Fruit fly (Drosophila melanogaster): ENCODE data around the gene VAChT.

VAChT gene

DNA sequence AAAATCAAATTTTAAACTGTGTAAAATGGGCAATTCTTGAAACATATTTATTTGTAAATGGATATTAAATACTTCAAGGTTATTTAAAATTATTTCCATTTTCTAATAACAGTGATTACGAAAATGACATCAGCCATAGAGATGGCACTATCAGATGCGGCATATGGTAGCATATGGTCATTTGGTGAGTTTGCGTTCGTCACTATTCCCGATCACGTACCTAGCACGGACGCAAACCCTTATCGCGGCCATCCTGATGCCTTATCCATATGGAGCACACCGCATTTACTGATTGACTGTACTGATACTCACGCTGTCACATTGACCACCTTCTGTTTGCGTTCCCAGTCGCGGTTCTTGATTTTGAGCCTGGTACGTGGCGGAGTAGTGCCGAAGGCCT is 32.8 kb downstream of the VAChT start (continued):
- TF ChIP-seq Abd-B (GFP tag; optimal IDR thresholded peaks at IDR 0.05), result peak; percentile 1
- TF ChIP-seq CG34376 (GFP tag; optimal IDR thresholded peaks at IDR 0.05), result no peak
- TF ChIP-seq tap (tag; optimal IDR thresholded peaks at IDR 0.05), result no peak
- peak; percentile 31; the same call in 1 of the 3 replicates for TF ChIP-seq CG11695 (GFP tag; IDR thresholded peaks at IDR 0.05)
- 0 out of 2 replicates have a peak, but pooled peaks have one; percentile 15 for TF ChIP-seq Atf6 (GFP tag; IDR thresholded peaks at IDR 0.05)
- no peak for TF ChIP-seq CG7271 (tag; optimal IDR thresholded peaks at IDR 0.05)
- peak; percentile 10; the same call in 1 of the 2 replicates for TF ChIP-seq CG8765 (GFP tag; IDR thresholded peaks at IDR 0.05)
- peak; percentile 17; the same call in 1 of the 2 replicates for TF ChIP-seq CG14441 (GFP tag; IDR thresholded peaks at IDR 0.05)
- TF ChIP-seq Oli (tag; optimal IDR thresholded peaks at IDR 0.05), result no peak
- TF ChIP-seq CG6689 (GFP tag; IDR thresholded peaks at IDR 0.05), result peak; percentile 41; the same call in 1 of the 2 replicates
- TF ChIP-seq CG9932 (GFP tag; IDR thresholded peaks at IDR 0.05), result peak; percentile 34; the same call in 1 of the 2 replicates
- no peak for TF ChIP-seq lab (GFP tag; optimal IDR thresholded peaks at IDR 0.05)
- peak; percentile 62 for TF ChIP-seq twi (tag; optimal IDR thresholded peaks at IDR 0.05)
- no peak for TF ChIP-seq CG1233 (GFP tag; optimal IDR thresholded peaks at IDR 0.05)
- TF ChIP-seq pb (GFP tag; optimal IDR thresholded peaks at IDR 0.05), result no peak
- TF ChIP-seq CG15696 (tag; optimal IDR thresholded peaks at IDR 0.05), result peak; percentile 22
- peak; percentile 58 for TF ChIP-seq Med (GFP tag)
- peak; percentile 32 for TF ChIP-seq grn (GFP tag; optimal IDR thresholded peaks at IDR 0.05)
- TF ChIP-seq dysf (GFP tag; IDR thresholded peaks at IDR 0.05), result no peak
- peak; percentile 20 for TF ChIP-seq gfzf (GFP tag; optimal IDR thresholded peaks at IDR 0.05)
- TF ChIP-seq CG3995 (GFP tag; optimal IDR thresholded peaks at IDR 0.05), result peak; percentile 21
- TF ChIP-seq nmo (GFP tag; optimal IDR thresholded peaks at IDR 0.05), result peak; percentile 7
- peak; percentile 28; the same call in 1 of the 2 replicates for TF ChIP-seq CG4404 (GFP tag; IDR thresholded peaks at IDR 0.05)
- TF ChIP-seq CG15269 (tag; optimal IDR thresholded peaks at IDR 0.05), result no peak
- TF ChIP-seq Scr (GFP tag; IDR thresholded peaks at IDR 0.05; ENCODE audit: partially characterized antibody), result peak; percentile 52
- TF ChIP-seq Rx (GFP tag; IDR thresholded peaks at IDR 0.05), result no peak
- TF ChIP-seq YL-1 (GFP tag; optimal IDR thresholded peaks at IDR 0.05), result no peak
- peak; percentile 92 for TF ChIP-seq Neu2 (GFP tag; optimal IDR thresholded peaks at IDR 0.05; ENCODE audit: borderline replicate concordance)
- TF ChIP-seq CG1529 (GFP tag; optimal IDR thresholded peaks at IDR 0.05), result no peak
- peak; percentile 41; the same call in 1 of the 2 replicates for TF ChIP-seq slbo (GFP tag; IDR thresholded peaks at IDR 0.05)
- peak; percentile 15; the same call in 1 of the 4 replicates for TF ChIP-seq Dll (GFP tag; IDR thresholded peaks at IDR 0.05; ENCODE audit: partially characterized antibody)
- TF ChIP-seq Atf3 (GFP tag; optimal IDR thresholded peaks at IDR 0.05), result peak; percentile 24
- TF ChIP-seq H15 (GFP tag; IDR thresholded peaks at IDR 0.05), result peak; percentile 34; the same call in 1 of the 3 replicates
- TF ChIP-seq TFAM (GFP tag; optimal IDR thresholded peaks at IDR 0.05), result no peak

DNA sequence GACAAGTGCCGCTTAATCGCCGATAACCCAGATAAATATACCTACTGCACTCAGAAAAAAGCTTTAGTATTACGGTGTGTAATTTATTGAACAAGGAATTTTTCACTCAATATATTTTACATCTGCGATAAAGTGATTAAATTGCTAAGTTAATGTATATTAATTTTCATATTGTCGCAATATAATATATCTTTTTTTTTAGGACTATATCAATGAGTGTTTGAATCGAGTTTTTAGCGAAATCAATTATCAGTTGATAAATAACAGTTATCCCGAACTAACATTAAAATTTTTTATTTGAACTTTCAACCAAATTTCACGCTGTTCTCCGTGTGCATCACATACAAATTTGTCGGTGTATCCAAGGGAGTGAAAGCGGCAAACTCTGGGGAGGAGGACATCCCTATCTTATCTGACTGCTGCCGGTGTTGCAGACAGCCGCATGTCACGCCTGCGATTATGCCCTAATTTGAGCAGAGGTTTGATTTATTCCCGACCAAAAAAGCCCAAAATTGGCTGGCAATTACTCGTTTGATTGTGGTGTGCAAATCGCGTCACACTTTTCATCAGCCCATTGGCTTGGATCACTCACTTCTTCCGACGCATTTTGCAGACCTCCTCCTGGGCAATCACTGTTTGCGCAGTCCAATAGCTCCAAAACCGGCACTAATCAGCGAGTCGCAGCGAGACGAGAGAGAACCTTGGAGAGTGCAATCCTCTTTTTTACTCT is 33.6 kb downstream of the VAChT start:
- 0 out of 3 replicates have a peak, but pooled peaks have one; percentile 52 for TF ChIP-seq hb (GFP tag; IDR thresholded peaks at IDR 0.05; ENCODE audit: partially characterized antibody)
- no peak for TF ChIP-seq CG8944 (GFP tag; optimal IDR thresholded peaks at IDR 0.05)
- peak; percentile 85 for TF ChIP-seq CG6654 (GFP tag; optimal IDR thresholded peaks at IDR 0.05)
- no peak for TF ChIP-seq CG13424 (tag; optimal IDR thresholded peaks at IDR 0.05)
- TF ChIP-seq CG11504 (tag; optimal IDR thresholded peaks at IDR 0.05), result peak; percentile 29
- TF ChIP-seq sens (GFP tag), result peak; percentile 56
- no peak for TF ChIP-seq CG30431 (GFP tag; optimal IDR thresholded peaks at IDR 0.05)
- TF ChIP-seq CG3995 (GFP tag; optimal IDR thresholded peaks at IDR 0.05), result peak; percentile 36
- TF ChIP-seq Bteb2 (GFP tag; optimal IDR thresholded peaks at IDR 0.05), result no peak
- peak; percentile 14 for TF ChIP-seq Sox102F (GFP tag; optimal IDR thresholded peaks at IDR 0.05)
- no peak for TF ChIP-seq CG7357 (GFP tag; IDR thresholded peaks at IDR 0.05)
- TF ChIP-seq Six4 (GFP tag; optimal IDR thresholded peaks at IDR 0.05), result no peak
- no peak for TF ChIP-seq CG1233 (GFP tag; optimal IDR thresholded peaks at IDR 0.05)
- TF ChIP-seq ash1 (GFP tag; optimal IDR thresholded peaks at IDR 0.05), result no peak
- TF ChIP-seq Med (GFP tag), result peak; percentile 25
- TF ChIP-seq CG2116 (GFP tag; optimal IDR thresholded peaks at IDR 0.05), result no peak
- TF ChIP-seq CG18011 (GFP tag; optimal IDR thresholded peaks at IDR 0.05), result no peak
- TF ChIP-seq ham (GFP tag; IDR thresholded peaks at IDR 0.05), result no peak
- peak; percentile 1 for TF ChIP-seq CG10979 (tag; optimal IDR thresholded peaks at IDR 0.05)

All from whole organism, embryonic.